Worm (Caenorhabditis elegans) whole organism, L1 larva: Measurements from ENCODE around the gene ZK622.1.

ENCODE experiments used
- C04F5.9 ChIP-seq: sonication (generic microtip); optimal IDR thresholded peaks from 2 replicates; lab custom pipeline; 2016; ENCODE audit warnings: missing genetic modification characterization, missing compliant biosample characterization
- C16A3.4 ChIP-seq: fragments of 150-350 bp; optimal IDR thresholded peaks from 2 replicates; lab custom pipeline; 2014; ENCODE audit warnings: missing biosample characterization, missing genetic modification characterization
- C34B4.2 ChIP-seq: sonication (generic microtip); optimal IDR thresholded peaks from 2 replicates; lab custom pipeline; 2017; ENCODE audit warnings: mild to moderate bottlenecking, missing genetic modification characterization, missing compliant biosample characterization
- F16B12.6 ChIP-seq: fragments of 150-350 bp; optimal IDR thresholded peaks from 2 replicates; lab custom pipeline; 2014; ENCODE audit warnings: missing biosample characterization, missing genetic modification characterization
- alr-1 ChIP-seq: fragments of 200-800 bp; sonication (Bioruptor generic); optimal IDR thresholded peaks from 2 replicates; lab custom pipeline; 2018; ENCODE audit warnings: borderline replicate concordance, mild to moderate bottlenecking, missing genetic modification characterization, missing compliant biosample characterization
- ama-1 ChIP-seq: fragments of 150-350 bp; optimal IDR thresholded peaks from 2 replicates; lab custom pipeline; 2014
- blmp-1 ChIP-seq: fragments of 150-350 bp; optimal IDR thresholded peaks from 2 replicates; lab custom pipeline; 2014; ENCODE audit warnings: missing biosample characterization, missing genetic modification characterization
- ceh-82 ChIP-seq, 3 experiments: fragments of 150-350 bp in 1 of 3; sonication (generic microtip) in 2 of 3; optimal IDR thresholded peaks; 2 replicates each; lab custom pipeline; 2014 to 2017; ENCODE audit warnings: missing biosample characterization in 3 of 3, missing genetic modification characterization in 3 of 3
- ceh-88 ChIP-seq: fragments of 200-800 bp; sonication (Bioruptor generic); IDR thresholded peaks from 2 replicates; pipeline ENCODE4 v1.3.6; 2022; ENCODE audit warnings: missing genetic modification characterization, missing compliant biosample characterization
- ceh-90 ChIP-seq: sonication (generic microtip); optimal IDR thresholded peaks from 2 replicates; lab custom pipeline; 2016; ENCODE audit warnings: missing genetic modification characterization, missing compliant biosample characterization
- ces-1 ChIP-seq: fragments of 150-350 bp; optimal IDR thresholded peaks from 2 replicates; lab custom pipeline; 2014; ENCODE audit warnings: missing biosample characterization, missing genetic modification reagents, missing genetic modification characterization
- dpl-1 ChIP-seq, 3 experiments: fragments of 150-350 bp in 2 of 3; sonication (generic microtip) in 1 of 3; optimal IDR thresholded peaks; 2 replicates each; lab custom pipeline; 2014 to 2017; ENCODE audit warnings: missing biosample characterization in 3 of 3, missing genetic modification characterization in 3 of 3, missing genetic modification reagents in 3 of 3
- dsc-1 ChIP-seq: sonication (generic microtip); optimal IDR thresholded peaks from 2 replicates; lab custom pipeline; 2016; ENCODE audit warnings: mild to moderate bottlenecking, missing genetic modification characterization, missing compliant biosample characterization
- efl-1 ChIP-seq, 4 experiments: fragments of 150-350 bp; optimal IDR thresholded peaks in 3 of 4; peaks in 1 of 4; 1 replicate in 1 of 4; 2 replicates in 3 of 4; lab custom pipeline; 2014; ENCODE audit warnings: missing biosample characterization in 2 of 4, missing genetic modification characterization in 2 of 4, missing genetic modification reagents in 2 of 4
- efl-3 ChIP-seq: fragments of 200-800 bp; sonication (Bioruptor generic); optimal IDR thresholded peaks from 2 replicates; lab custom pipeline; 2018; ENCODE audit warnings: mild to moderate bottlenecking, missing genetic modification characterization, missing compliant biosample characterization
- elt-2 ChIP-seq: sonication (generic microtip); optimal IDR thresholded peaks from 2 replicates; lab custom pipeline; 2016; ENCODE audit warnings: missing genetic modification characterization, mild to moderate bottlenecking, inconsistent platforms, missing compliant biosample characterization, missing genetic modification reagents
- ets-5 ChIP-seq: fragments of 200-800 bp; sonication (Bioruptor generic); IDR thresholded peaks from 2 replicates; pipeline ENCODE4 v1.3.6; 2022; ENCODE audit warnings: missing genetic modification characterization, missing compliant biosample characterization
- fkh-10 ChIP-seq: sonication (generic microtip); optimal IDR thresholded peaks from 2 replicates; lab custom pipeline; 2017; ENCODE audit warnings: missing biosample characterization, missing genetic modification reagents, missing genetic modification characterization
- fkh-4 ChIP-seq: sonication (generic microtip); optimal IDR thresholded peaks from 2 replicates; lab custom pipeline; 2016; ENCODE audit warnings: missing compliant biosample characterization, missing genetic modification characterization, borderline replicate concordance
- fkh-8 ChIP-seq: sonication (generic microtip); optimal IDR thresholded peaks from 2 replicates; lab custom pipeline; 2016; ENCODE audit warnings: mild to moderate bottlenecking, missing genetic modification characterization, missing compliant biosample characterization
- fos-1 ChIP-seq: fragments of 150-350 bp; optimal IDR thresholded peaks from 2 replicates; lab custom pipeline; 2014; ENCODE audit warnings: missing biosample characterization, missing genetic modification characterization
- grh-1 ChIP-seq: fragments of 200-800 bp; sonication (Bioruptor generic); IDR thresholded peaks from 2 replicates; pipeline ENCODE4 v1.3.6; 2022; ENCODE audit warnings: missing genetic modification reagents, missing genetic modification characterization, missing compliant biosample characterization
- hlh-4 ChIP-seq: sonication (generic microtip); optimal IDR thresholded peaks from 2 replicates; lab custom pipeline; 2016; ENCODE audit warnings: mild to moderate bottlenecking, missing genetic modification characterization, missing compliant biosample characterization
- hpl-2 ChIP-seq: fragments of 150-350 bp; optimal IDR thresholded peaks from 2 replicates; lab custom pipeline; 2014; ENCODE audit warnings: missing biosample characterization, missing genetic modification reagents, missing genetic modification characterization
- irx-1 ChIP-seq: sonication (generic microtip); optimal IDR thresholded peaks from 2 replicates; lab custom pipeline; 2016; ENCODE audit warnings: missing genetic modification characterization, missing compliant biosample characterization
- jun-1 ChIP-seq: fragments of 150-350 bp; optimal IDR thresholded peaks from 2 replicates; lab custom pipeline; 2014; ENCODE audit warnings: missing biosample characterization, missing genetic modification reagents, missing genetic modification characterization
- lin-14 ChIP-seq: fragments of 200-800 bp; sonication (Bioruptor generic); optimal IDR thresholded peaks from 2 replicates; lab custom pipeline; 2018; ENCODE audit warnings: mild to moderate bottlenecking, missing genetic modification characterization, moderate library complexity, missing compliant biosample characterization
- lin-35 ChIP-seq, 2 experiments: fragments of 150-350 bp; optimal IDR thresholded peaks; 2 replicates each; lab custom pipeline; 2014; ENCODE audit warnings: missing biosample characterization in 2 of 2, missing genetic modification characterization in 2 of 2, missing genetic modification reagents in 2 of 2
- mep-1 ChIP-seq: fragments of 150-350 bp; optimal IDR thresholded peaks from 2 replicates; lab custom pipeline; 2014; ENCODE audit warnings: missing biosample characterization, missing genetic modification characterization
- nhr-11 ChIP-seq: fragments of 150-350 bp; optimal IDR thresholded peaks from 2 replicates; lab custom pipeline; 2014; ENCODE audit warnings: missing biosample characterization, missing genetic modification characterization
- nhr-19 ChIP-seq: fragments of 200-800 bp; sonication (Bioruptor generic); conservative IDR thresholded peaks from 2 replicates; pipeline ENCODE4 v1.3.6; 2022; ENCODE audit warnings: missing genetic modification characterization, missing compliant biosample characterization
- nhr-20 ChIP-seq: sonication (generic microtip); optimal IDR thresholded peaks from 2 replicates; lab custom pipeline; 2016; ENCODE audit warnings: mild to moderate bottlenecking, missing genetic modification characterization, missing compliant biosample characterization
- nhr-47 ChIP-seq: sonication (generic microtip); optimal IDR thresholded peaks from 2 replicates; lab custom pipeline; 2016; ENCODE audit warnings: mild to moderate bottlenecking, missing genetic modification characterization, moderate library complexity, missing compliant biosample characterization
- nhr-71 ChIP-seq: sonication (generic microtip); optimal IDR thresholded peaks from 2 replicates; lab custom pipeline; 2016; ENCODE audit warnings: mild to moderate bottlenecking, missing genetic modification characterization, moderate library complexity, missing compliant biosample characterization
- nhr-77 ChIP-seq: fragments of 150-350 bp; optimal IDR thresholded peaks from 2 replicates; lab custom pipeline; 2014; ENCODE audit warnings: missing biosample characterization, missing genetic modification characterization
- nhr-84 ChIP-seq: sonication (generic microtip); optimal IDR thresholded peaks from 2 replicates; lab custom pipeline; 2017; ENCODE audit warnings: missing biosample characterization, missing genetic modification characterization
- nhr-90 ChIP-seq: sonication (generic microtip); optimal IDR thresholded peaks from 2 replicates; lab custom pipeline; 2016; ENCODE audit warnings: mild to moderate bottlenecking, missing genetic modification characterization, missing compliant biosample characterization; ENCODE audit not compliant: poor library complexity
- pag-3 ChIP-seq: sonication (generic microtip); optimal IDR thresholded peaks from 2 replicates; lab custom pipeline; 2017; ENCODE audit warnings: missing genetic modification characterization, mild to moderate bottlenecking, missing compliant biosample characterization, antibody characterized with exemption, borderline replicate concordance; ENCODE audit not compliant: insufficient read depth
- rnt-1 ChIP-seq: sonication (generic microtip); optimal IDR thresholded peaks from 2 replicates; lab custom pipeline; 2016; ENCODE audit warnings: mild to moderate bottlenecking, missing genetic modification characterization, moderate library complexity, missing compliant biosample characterization
- skn-1 ChIP-seq: fragments of 150-350 bp; optimal IDR thresholded peaks from 2 replicates; lab custom pipeline; 2014; ENCODE audit warnings: missing biosample characterization, missing genetic modification characterization
- snpc-4 ChIP-seq: fragments of 150-350 bp; optimal IDR thresholded peaks from 2 replicates; lab custom pipeline; 2014; ENCODE audit warnings: missing biosample characterization, missing genetic modification characterization
- sox-4 ChIP-seq: sonication (generic microtip); optimal IDR thresholded peaks from 2 replicates; lab custom pipeline; 2016; ENCODE audit warnings: missing genetic modification characterization, missing compliant biosample characterization
- sup-37 ChIP-seq: fragments of 200-800 bp; sonication (Bioruptor generic); optimal IDR thresholded peaks from 2 replicates; lab custom pipeline; 2018; ENCODE audit warnings: mild to moderate bottlenecking, missing genetic modification characterization, missing compliant biosample characterization
- swsn-7 ChIP-seq: sonication (generic microtip); optimal IDR thresholded peaks from 2 replicates; lab custom pipeline; 2016; ENCODE audit warnings: missing genetic modification characterization, missing compliant biosample characterization
- tbx-2 ChIP-seq: sonication (generic microtip); optimal IDR thresholded peaks from 2 replicates; lab custom pipeline; 2016; ENCODE audit warnings: missing genetic modification characterization, missing compliant biosample characterization
- tlp-1 ChIP-seq: fragments of 150-350 bp; optimal IDR thresholded peaks from 2 replicates; lab custom pipeline; 2014; ENCODE audit warnings: missing biosample characterization, missing genetic modification characterization
- unc-30 ChIP-seq: sonication (generic microtip); optimal IDR thresholded peaks from 2 replicates; lab custom pipeline; 2017; ENCODE audit warnings: missing biosample characterization, missing genetic modification characterization
- unc-86 ChIP-seq: sonication (generic microtip); optimal IDR thresholded peaks from 2 replicates; lab custom pipeline; 2016; ENCODE audit warnings: missing genetic modification characterization, missing compliant biosample characterization
- unc-98 ChIP-seq: fragments of 200-800 bp; sonication (Bioruptor generic); IDR thresholded peaks from 2 replicates; pipeline ENCODE4 v1.3.6; 2022; ENCODE audit warnings: missing genetic modification characterization, missing compliant biosample characterization
- vab-15 ChIP-seq: sonication (generic microtip); optimal IDR thresholded peaks from 2 replicates; lab custom pipeline; 2017; ENCODE audit warnings: missing genotype, mild to moderate bottlenecking, missing genetic modification characterization, missing compliant biosample characterization
- zip-4 ChIP-seq: fragments of 200-800 bp; sonication (Bioruptor generic); optimal IDR thresholded peaks from 2 replicates; lab custom pipeline; 2018; ENCODE audit warnings: mild to moderate bottlenecking, missing genetic modification characterization, moderate library complexity, missing compliant biosample characterization
- ztf-11 ChIP-seq, 2 experiments: sonication (generic microtip); optimal IDR thresholded peaks; 2 replicates each; lab custom pipeline; 2016 to 2017; ENCODE audit warnings: missing genetic modification characterization in 2 of 2, missing biosample characterization in 1 of 2, missing compliant biosample characterization in 1 of 2

The ZK622.1 gene

ce11 chrII:5331677-5332303 lies 38.2 kb downstream of the ZK622.1 start:
- TF ChIP-seq nhr-47 (tag; lab: Kevin White, UChicago): peak; percentile 15
- no peak for TF ChIP-seq ceh-82 (tag; optimal IDR thresholded peaks at IDR 0.05; lab: Kevin White, UChicago)
- TF ChIP-seq sox-4 (tag; lab: Kevin White, UChicago): no peak
- TF ChIP-seq vab-15 (tag; lab: Kevin White, UChicago): no peak
- no peak for TF ChIP-seq ztf-11 (tag; optimal IDR thresholded peaks at IDR 0.05; lab: Kevin White, UChicago)
- peak; percentile 3 for TF ChIP-seq fos-1
- TF ChIP-seq pag-3 (tag; lab: Kevin White, UChicago): no peak
- no peak for TF ChIP-seq F16B12.6 (tag; lab: Kevin White, UChicago)
- TF ChIP-seq mep-1 (tag; lab: Kevin White, UChicago): peak; percentile 36
- TF ChIP-seq jun-1: no peak
- TF ChIP-seq sup-37 (GFP tag; lab: Kevin White, UChicago): no peak
- TF ChIP-seq lin-14 (GFP tag; lab: Kevin White, UChicago): peak; percentile 14
- TF ChIP-seq fkh-8 (tag; lab: Kevin White, UChicago): peak; percentile 23
- TF ChIP-seq hlh-4 (tag; lab: Kevin White, UChicago): no peak
- no peak for TF ChIP-seq swsn-7 (tag; lab: Kevin White, UChicago)
- TF ChIP-seq irx-1 (tag; lab: Kevin White, UChicago): no peak
- TF ChIP-seq ces-1 (GFP tag; lab: Kevin White, UChicago): no peak
- TF ChIP-seq nhr-90 (tag; lab: Kevin White, UChicago): no peak
- no peak for TF ChIP-seq ceh-90 (tag; lab: Kevin White, UChicago)
- no peak for TF ChIP-seq rnt-1 (tag; lab: Kevin White, UChicago)
- TF ChIP-seq unc-86 (tag; lab: Kevin White, UChicago): no peak
- TF ChIP-seq nhr-11 (tag; lab: Kevin White, UChicago): no peak
- TF ChIP-seq dpl-1 (GFP tag; optimal IDR thresholded peaks at IDR 0.05; lab: Kevin White, UChicago): no peak
- peak; percentile 29 for TF ChIP-seq nhr-71 (tag; lab: Kevin White, UChicago)
- no peak for TF ChIP-seq skn-1 (tag; lab: Kevin White, UChicago)
- no peak for TF ChIP-seq nhr-19 (GFP tag; lab: Robert Waterston, UW)
- no peak for TF ChIP-seq fkh-4 (tag; lab: Kevin White, UChicago)
- no peak for TF ChIP-seq elt-2 (tag; lab: Kevin White, UChicago)
- no peak for TF ChIP-seq C16A3.4 (tag; lab: Kevin White, UChicago)
- TF ChIP-seq lin-35 (GFP tag; optimal IDR thresholded peaks at IDR 0.05; lab: Kevin White, UChicago): no peak
- TF ChIP-seq grh-1: no peak
- TF ChIP-seq snpc-4 (tag; lab: Kevin White, UChicago): no peak
- TF ChIP-seq C34B4.2: no peak
- TF ChIP-seq ets-5 (GFP tag; lab: Robert Waterston, UW): no peak
- TF ChIP-seq C04F5.9: no peak
- no peak for TF ChIP-seq tbx-2
- TF ChIP-seq dsc-1 (tag; lab: Kevin White, UChicago): no peak
- TF ChIP-seq unc-30: no peak
- TF ChIP-seq alr-1 (tag; lab: Kevin White, UChicago): no peak
- no peak for TF ChIP-seq hpl-2
- TF ChIP-seq ceh-88 (GFP tag; lab: Robert Waterston, UW): no peak
- no peak for TF ChIP-seq nhr-84 (tag; lab: Kevin White, UChicago)
- peak; percentile 61 for TF ChIP-seq blmp-1 (tag; lab: Kevin White, UChicago)
- TF ChIP-seq fkh-10 (GFP tag; lab: Kevin White, UChicago): no peak
- TF ChIP-seq nhr-77: peak; percentile 10
- TF ChIP-seq efl-3 (GFP tag; lab: Kevin White, UChicago): no peak
- TF ChIP-seq ama-1: no peak
- no peak for TF ChIP-seq unc-98
- no peak for TF ChIP-seq efl-1 (optimal IDR thresholded peaks at IDR 0.05; lab: Kevin White, UChicago)
- no peak for TF ChIP-seq efl-1 (GFP tag; optimal IDR thresholded peaks at IDR 0.05 in 1 of 2; lab: Kevin White, UChicago)
- TF ChIP-seq nhr-20 (tag; lab: Kevin White, UChicago): no peak
- no peak for TF ChIP-seq zip-4 (GFP tag; lab: Kevin White, UChicago)
- TF ChIP-seq tlp-1 (tag; lab: Kevin White, UChicago): no peak
